Fruit fly (Drosophila melanogaster): Measurements from ENCODE around the gene Dbp21E2.

DNA sequence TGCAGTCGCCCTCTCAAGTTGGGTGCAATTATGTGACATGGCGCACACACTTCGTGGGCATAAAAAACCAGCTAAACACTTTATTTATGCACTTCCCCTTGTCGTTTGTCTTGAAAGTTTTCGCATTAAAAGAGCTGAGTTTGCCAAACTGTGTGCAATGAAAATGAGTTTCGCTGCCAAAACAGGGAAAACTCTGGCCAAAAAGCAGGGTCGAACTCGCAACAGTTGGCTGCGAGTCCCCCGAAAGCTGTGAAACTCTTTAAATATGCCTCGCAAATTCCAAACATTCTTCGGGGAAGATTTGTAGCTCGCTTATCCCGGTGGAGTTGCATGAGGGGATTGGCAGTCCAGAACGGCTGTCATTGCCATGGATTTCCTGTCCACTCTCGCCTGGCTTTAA, 31.2 kb upstream of the Dbp21E2 start, which contains the start of gene Gr21a:
- no peak for TF ChIP-seq Myc (optimal IDR thresholded peaks at IDR 0.05)
- TF ChIP-seq psq (optimal IDR thresholded peaks at IDR 0.05) = no peak
- no peak for TF ChIP-seq h (optimal IDR thresholded peaks at IDR 0.05)
- no peak for TF ChIP-seq ttk (optimal IDR thresholded peaks at IDR 0.05)

Data from Kc167 (cell line).